Fruit fly (Drosophila melanogaster) whole organism, prepupa: ENCODE measurements around the gene aub.
A peak's percentile ranks its signal among the peaks of the same experiment; 100 is the strongest.

Experiments used
- Blimp-1 ChIP-seq: fragments of 200-800 bp; sonication (Bioruptor generic); optimal IDR thresholded peaks from 3 replicates; lab custom pipeline; 2017; ENCODE audit warnings: missing biosample characterization, missing genetic modification characterization, mild to moderate bottlenecking, moderate library complexity, missing genetic modification reagents
- CG10669 ChIP-seq: fragments of 200-800 bp; sonication (Bioruptor generic); optimal IDR thresholded peaks from 3 replicates; lab custom pipeline; 2018; ENCODE audit warnings: missing biosample characterization, mild to moderate bottlenecking, missing genetic modification characterization, moderate library complexity
- CG11294 ChIP-seq: fragments of 200-800 bp; sonication (Bioruptor generic); IDR thresholded peaks from 2 replicates; pipeline ENCODE4 v1.3.6; 2022; ENCODE audit warnings: missing biosample characterization, missing genetic modification characterization
- CG15336 ChIP-seq: fragments of 200-800 bp; sonication (Bioruptor generic); IDR thresholded peaks from 2 replicates; pipeline ENCODE4 v1.3.6; 2022; ENCODE audit warnings: missing biosample characterization, missing genetic modification characterization
- CG16779 ChIP-seq: fragments of 200-800 bp; sonication (Bioruptor generic); optimal IDR thresholded peaks from 3 replicates; lab custom pipeline; 2017; ENCODE audit warnings: missing biosample characterization, mild to moderate bottlenecking, missing genetic modification characterization
- CG32006 ChIP-seq: fragments of 200-800 bp; sonication (Bioruptor generic); optimal IDR thresholded peaks from 3 replicates; lab custom pipeline; 2017; ENCODE audit warnings: missing biosample characterization, mild to moderate bottlenecking, missing genetic modification characterization
- CG34406 ChIP-seq: fragments of 200-800 bp; sonication (Bioruptor generic); optimal IDR thresholded peaks from 3 replicates; lab custom pipeline; 2016; ENCODE audit warnings: missing biosample characterization, missing genetic modification characterization
- CG3919 ChIP-seq: fragments of 200-800 bp; sonication (Bioruptor generic); optimal IDR thresholded peaks from 3 replicates; lab custom pipeline; 2016; ENCODE audit warnings: missing biosample characterization, missing genetic modification characterization
- CG4318 ChIP-seq: fragments of 200-800 bp; sonication (Bioruptor generic); optimal IDR thresholded peaks from 3 replicates; lab custom pipeline; 2017; ENCODE audit warnings: missing biosample characterization, mild to moderate bottlenecking, missing genetic modification characterization
- CG6792 ChIP-seq: fragments of 200-800 bp; sonication (Bioruptor generic); optimal IDR thresholded peaks from 3 replicates; lab custom pipeline; 2016; ENCODE audit warnings: missing biosample characterization, missing genetic modification characterization
- CG6808 ChIP-seq: fragments of 200-800 bp; sonication (Bioruptor generic); optimal IDR thresholded peaks from 3 replicates; lab custom pipeline; 2017; ENCODE audit warnings: missing biosample characterization, missing genetic modification characterization, mild to moderate bottlenecking, moderate library complexity, missing genetic modification reagents
- CG7368 ChIP-seq: fragments of 200-800 bp; sonication (Bioruptor generic); optimal IDR thresholded peaks from 3 replicates; lab custom pipeline; 2016; ENCODE audit warnings: missing biosample characterization, missing genetic modification characterization
- CG8119 ChIP-seq: fragments of 200-800 bp; sonication (Bioruptor generic); IDR thresholded peaks from 3 replicates; pipeline ENCODE4 v1.3.6; 2022; ENCODE audit warnings: missing biosample characterization, missing genetic modification characterization
- CG9139 ChIP-seq: fragments of 200-800 bp; sonication (Bioruptor generic); optimal IDR thresholded peaks from 3 replicates; lab custom pipeline; 2017; ENCODE audit warnings: missing biosample characterization, mild to moderate bottlenecking, missing genetic modification characterization
- Eip75B ChIP-seq: fragments of 200-800 bp; sonication (Bioruptor generic); optimal IDR thresholded peaks from 3 replicates; lab custom pipeline; 2016; ENCODE audit warnings: missing biosample characterization, missing genetic modification characterization
- Eip78C ChIP-seq: fragments of 200-800 bp; sonication (Bioruptor generic); peaks from one replicate; lab custom pipeline; 2016; ENCODE audit warnings: missing biosample characterization, missing genetic modification characterization
- Eip93F ChIP-seq: fragments of 200-800 bp; sonication (Bioruptor generic); optimal IDR thresholded peaks from 2 replicates; lab custom pipeline; 2016; ENCODE audit warnings: missing biosample characterization, mild to moderate bottlenecking, missing genetic modification characterization
- Ets21C ChIP-seq: fragments of 200-800 bp; sonication (Bioruptor generic); optimal IDR thresholded peaks from 3 replicates; lab custom pipeline; 2016; ENCODE audit warnings: missing biosample characterization, missing genetic modification characterization
- Ets96B ChIP-seq: fragments of 200-800 bp; optimal IDR thresholded peaks from 2 replicates; lab custom pipeline; 2019; ENCODE audit warnings: missing biosample characterization, mild to moderate bottlenecking, missing genetic modification characterization, moderate library complexity
- Gug ChIP-seq: fragments of 200-800 bp; sonication (Bioruptor generic); IDR thresholded peaks from 2 replicates; pipeline ENCODE4 v1.3.6; 2022; ENCODE audit warnings: missing biosample characterization, missing genetic modification characterization
- Hr38 ChIP-seq: sonication (Bioruptor generic); optimal IDR thresholded peaks from 2 replicates; lab custom pipeline; 2016; ENCODE audit warnings: missing biosample characterization, missing genetic modification characterization
- Hr4 ChIP-seq: fragments of 200-800 bp; sonication (Bioruptor generic); optimal IDR thresholded peaks from 3 replicates; lab custom pipeline; 2016; ENCODE audit warnings: missing biosample characterization, missing genetic modification characterization
- Lpt ChIP-seq: fragments of 200-800 bp; sonication (Bioruptor generic); optimal IDR thresholded peaks from 3 replicates; lab custom pipeline; 2016; ENCODE audit warnings: missing biosample characterization, missing genetic modification characterization
- Met ChIP-seq: fragments of 200-800 bp; sonication (Bioruptor generic); optimal IDR thresholded peaks from 3 replicates; lab custom pipeline; 2016; ENCODE audit warnings: missing biosample characterization, missing genetic modification characterization
- OdsH ChIP-seq: fragments of 200-800 bp; sonication (Bioruptor generic); optimal IDR thresholded peaks from 3 replicates; lab custom pipeline; 2016; ENCODE audit warnings: missing biosample characterization, missing genetic modification characterization
- Smox ChIP-seq: fragments of 200-800 bp; sonication (Bioruptor generic); optimal IDR thresholded peaks from 3 replicates; lab custom pipeline; 2016; ENCODE audit warnings: missing biosample characterization, missing genetic modification characterization
- Sox14 ChIP-seq: fragments of 200-800 bp; sonication (Bioruptor generic); optimal IDR thresholded peaks from 3 replicates; lab custom pipeline; 2016; ENCODE audit warnings: missing biosample characterization, missing genetic modification characterization
- Sox15 ChIP-seq: fragments of 200-800 bp; sonication (Bioruptor generic); optimal IDR thresholded peaks from 3 replicates; lab custom pipeline; 2016; ENCODE audit warnings: missing biosample characterization, missing genetic modification characterization
- acj6 ChIP-seq: fragments of 200-800 bp; sonication (Bioruptor generic); optimal IDR thresholded peaks from 3 replicates; lab custom pipeline; 2016; ENCODE audit warnings: missing biosample characterization, missing genetic modification characterization
- cyc ChIP-seq: fragments of 200-800 bp; sonication (Bioruptor generic); optimal IDR thresholded peaks from 3 replicates; lab custom pipeline; 2016; ENCODE audit warnings: missing biosample characterization, missing genetic modification characterization
- dac ChIP-seq: fragments of 200-800 bp; sonication (Bioruptor generic); optimal IDR thresholded peaks from 2 replicates; lab custom pipeline; 2017; ENCODE audit warnings: missing biosample characterization, mild to moderate bottlenecking, missing genetic modification characterization
- dsx ChIP-seq: fragments of 200-800 bp; optimal IDR thresholded peaks from 3 replicates; lab custom pipeline; 2019; ENCODE audit warnings: missing biosample characterization, mild to moderate bottlenecking, missing genetic modification characterization, moderate library complexity; ENCODE audit not compliant: poor library complexity, severe bottlenecking
- fd59A ChIP-seq: fragments of 200-800 bp; sonication (Bioruptor generic); optimal IDR thresholded peaks from 2 replicates; lab custom pipeline; 2017; ENCODE audit warnings: missing biosample characterization, mild to moderate bottlenecking, missing genetic modification characterization, missing genetic modification reagents
- fd85E ChIP-seq: fragments of 200-800 bp; sonication (Bioruptor generic); optimal IDR thresholded peaks from 3 replicates; lab custom pipeline; 2016; ENCODE audit warnings: missing biosample characterization, missing genetic modification characterization
- fkh ChIP-seq: fragments of 200-800 bp; sonication (Bioruptor generic); optimal IDR thresholded peaks from 3 replicates; lab custom pipeline; 2017; ENCODE audit warnings: missing biosample characterization, mild to moderate bottlenecking, missing genetic modification characterization, moderate library complexity
- lz ChIP-seq: fragments of 200-800 bp; sonication (Bioruptor generic); optimal IDR thresholded peaks from 3 replicates; lab custom pipeline; 2016; ENCODE audit warnings: missing biosample characterization, missing genetic modification characterization
- net ChIP-seq: fragments of 200-800 bp; sonication (Bioruptor generic); optimal IDR thresholded peaks from 3 replicates; lab custom pipeline; 2016; ENCODE audit warnings: missing biosample characterization, missing genetic modification characterization
- pdm3 ChIP-seq: fragments of 200-800 bp; sonication (Bioruptor generic); optimal IDR thresholded peaks from 3 replicates; lab custom pipeline; 2016; ENCODE audit warnings: missing biosample characterization, missing genetic modification characterization
- spab ChIP-seq: fragments of 200-800 bp; sonication (Bioruptor generic); optimal IDR thresholded peaks from 2 replicates; lab custom pipeline; 2017; ENCODE audit warnings: missing biosample characterization, mild to moderate bottlenecking, missing genetic modification characterization, missing genetic modification reagents
- ss ChIP-seq, 2 experiments: fragments of 200-800 bp; sonication (Bioruptor generic); optimal IDR thresholded peaks; 2 replicates in 1 of 2; 3 replicates in 1 of 2; lab custom pipeline; 2017 to 2018; ENCODE audit warnings: mild to moderate bottlenecking in 2 of 2, missing biosample characterization in 2 of 2, missing genetic modification characterization in 2 of 2, moderate library complexity in 1 of 2
- svp ChIP-seq: fragments of 200-800 bp; sonication (Bioruptor generic); peaks from one replicate; lab custom pipeline; 2016; ENCODE audit warnings: missing biosample characterization, missing genetic modification characterization
- topi ChIP-seq: fragments of 200-800 bp; sonication (Bioruptor generic); optimal IDR thresholded peaks from 3 replicates; lab custom pipeline; 2016; ENCODE audit warnings: missing biosample characterization, missing genetic modification characterization

Gene aub

dm6 chr2L:11027825-11028496, 26.7 kb upstream of the aub start:
- TF ChIP-seq CG6792 (GFP tag; lab: Kevin White, UChicago) (no peak), Ets21C (GFP tag; lab: Kevin White, UChicago) (no peak), CG10669 (GFP tag; lab: Kevin White, UChicago) (no peak), CG16779 (tag; lab: Kevin White, UChicago) (no peak), Smox (GFP tag; lab: Kevin White, UChicago) (no peak)

- no peak for TF ChIP-seq net
- peak; percentile 92 for TF ChIP-seq dsx (GFP tag; lab: Kevin White, UChicago)
- no peak for TF ChIP-seq CG16779 (tag; lab: Kevin White, UChicago)
- peak; percentile 21 for TF ChIP-seq Lpt (GFP tag; lab: Kevin White, UChicago)
- TF ChIP-seq CG11294 (GFP tag; lab: Robert Waterston, UW) = no peak
- peak; percentile 16 to 20 for TF ChIP-seq ss (GFP tag; optimal IDR thresholded peaks at IDR 0.05; lab: Kevin White, UChicago)
- no peak for TF ChIP-seq CG34406 (GFP tag; lab: Kevin White, UChicago)
- no peak for TF ChIP-seq pdm3 (GFP tag; lab: Kevin White, UChicago)
- no peak for TF ChIP-seq CG4318 (GFP tag; lab: Kevin White, UChicago)
- peak; percentile 5 for TF ChIP-seq CG9139 (GFP tag; lab: Kevin White, UChicago)
- no peak for TF ChIP-seq CG7368 (GFP tag; lab: Kevin White, UChicago)
- TF ChIP-seq CG6808 (GFP tag; lab: Kevin White, UChicago) = peak; percentile 11
- no peak for TF ChIP-seq cyc (GFP tag; lab: Kevin White, UChicago)
- no peak for TF ChIP-seq fd59A (GFP tag; lab: Kevin White, UChicago)
- no peak for TF ChIP-seq Met (GFP tag; lab: Kevin White, UChicago)
- no peak for TF ChIP-seq Hr38 (GFP tag; lab: Kevin White, UChicago)
- TF ChIP-seq CG10669 (GFP tag; lab: Kevin White, UChicago) = no peak
Observed at dm6 chr2L:11027213-11027612, 25.9 kb upstream of the aub start.

dm6 chr2L:11023875-11024274, 22.6 kb upstream of the aub start:
- TF ChIP-seq spab (GFP tag; lab: Kevin White, UChicago) = no peak
- no peak for TF ChIP-seq CG8119
- TF ChIP-seq svp = peak; percentile 73
- TF ChIP-seq Sox14 (GFP tag; lab: Kevin White, UChicago) = no peak
- no peak for TF ChIP-seq Blimp-1
- no peak for TF ChIP-seq CG4318 (GFP tag; lab: Kevin White, UChicago)
- no peak for TF ChIP-seq lz (GFP tag; lab: Kevin White, UChicago)
- TF ChIP-seq OdsH (GFP tag; lab: Kevin White, UChicago) = no peak
- no peak for TF ChIP-seq CG6808 (GFP tag; lab: Kevin White, UChicago)
- TF ChIP-seq pdm3 (GFP tag; lab: Kevin White, UChicago) = no peak
- peak; percentile 62 for TF ChIP-seq Eip78C (GFP tag; lab: Kevin White, UChicago)
- TF ChIP-seq CG32006 (GFP tag; lab: Kevin White, UChicago) = peak; percentile 2
- no peak for TF ChIP-seq dac (GFP tag; lab: Kevin White, UChicago)

- TF ChIP-seq CG4318 (GFP tag; lab: Kevin White, UChicago) = no peak
- no peak for TF ChIP-seq CG9139 (GFP tag; lab: Kevin White, UChicago)
- no peak for TF ChIP-seq CG3919 (GFP tag; lab: Kevin White, UChicago)
- TF ChIP-seq Eip78C (GFP tag; lab: Kevin White, UChicago) = peak; percentile 87
- no peak for TF ChIP-seq Lpt (GFP tag; lab: Kevin White, UChicago)
- no peak for TF ChIP-seq Eip93F (GFP tag; lab: Kevin White, UChicago)
- TF ChIP-seq CG8119 = 0 out of 3 replicates have a peak, but pooled peaks have one; percentile 25
- peak; percentile 42 for TF ChIP-seq acj6 (GFP tag; lab: Kevin White, UChicago)
- TF ChIP-seq Gug (GFP tag; lab: Robert Waterston, UW) = no peak
- no peak for TF ChIP-seq Eip75B (GFP tag; lab: Kevin White, UChicago)
- TF ChIP-seq Met (GFP tag; lab: Kevin White, UChicago) = peak; percentile 35
- peak; percentile 26 for TF ChIP-seq Smox (GFP tag; lab: Kevin White, UChicago)
- TF ChIP-seq topi (GFP tag; lab: Kevin White, UChicago) = peak; percentile 21
- peak; percentile 67 for TF ChIP-seq svp
- no peak for TF ChIP-seq dsx (GFP tag; lab: Kevin White, UChicago)
- no peak for TF ChIP-seq fkh (GFP tag; lab: Kevin White, UChicago)
- no peak for TF ChIP-seq Sox15 (GFP tag; lab: Kevin White, UChicago)
- peak; percentile 25; the same call in 1 of the 2 replicates for TF ChIP-seq CG15336 (GFP tag; lab: Robert Waterston, UW)
- TF ChIP-seq Hr4 = peak; percentile 25
- TF ChIP-seq Ets96B (tag; lab: Kevin White, UChicago) = no peak
- TF ChIP-seq Hr38 (GFP tag; lab: Kevin White, UChicago) = no peak
- TF ChIP-seq CG6792 (GFP tag; lab: Kevin White, UChicago) = no peak
- no peak for TF ChIP-seq CG7368 (GFP tag; lab: Kevin White, UChicago)
- TF ChIP-seq fd85E = no peak
- no peak for TF ChIP-seq ss (GFP tag; optimal IDR thresholded peaks at IDR 0.05; lab: Kevin White, UChicago)
- no peak for TF ChIP-seq dac (GFP tag; lab: Kevin White, UChicago)
- TF ChIP-seq CG11294 (GFP tag; lab: Robert Waterston, UW) = no peak
Observed at dm6 chr2L:11022804-11023203, 21.5 kb upstream of the aub start.
